Worm (Caenorhabditis elegans) whole organism, late embryonic: ENCODE data around the gene tag-325.
"Not testable (repeated sequence)": the region's sequence is repeated elsewhere in the genome, so short reads cannot be mapped to it uniquely, and the experiment has no call there.

Experiments used
- F13H6.1 ChIP-seq: sonication (generic microtip); optimal IDR thresholded peaks from 2 replicates; lab custom pipeline; 2016; ENCODE audit warnings: missing genetic modification characterization, missing compliant biosample characterization
- T23F11.4 ChIP-seq: fragments of 200-800 bp; sonication (Bioruptor generic); optimal IDR thresholded peaks from 2 replicates; lab custom pipeline; 2018; ENCODE audit warnings: mild to moderate bottlenecking, missing genetic modification characterization, missing compliant biosample characterization
- Y22D7AL.16 ChIP-seq: sonication (generic microtip); optimal IDR thresholded peaks from 2 replicates; lab custom pipeline; 2016; ENCODE audit warnings: missing genetic modification characterization, missing compliant biosample characterization
- ama-1 ChIP-seq: fragments of 150-350 bp; optimal IDR thresholded peaks from 2 replicates; lab custom pipeline; 2014
- ceh-14 ChIP-seq: sonication (generic microtip); optimal IDR thresholded peaks from 2 replicates; lab custom pipeline; 2016; ENCODE audit warnings: missing genotype, missing genetic modification characterization, missing compliant biosample characterization
- ceh-34 ChIP-seq: sonication (generic microtip); optimal IDR thresholded peaks from 2 replicates; lab custom pipeline; 2016; ENCODE audit warnings: mild to moderate bottlenecking, missing genetic modification characterization, missing compliant biosample characterization
- ceh-48 ChIP-seq: sonication (generic microtip); optimal IDR thresholded peaks from 2 replicates; lab custom pipeline; 2016; ENCODE audit warnings: missing genetic modification characterization, inconsistent platforms, missing compliant biosample characterization
- hlh-13 ChIP-seq: fragments of 200-800 bp; sonication (Bioruptor generic); optimal IDR thresholded peaks from 2 replicates; lab custom pipeline; 2018; ENCODE audit warnings: mild to moderate bottlenecking, missing genetic modification characterization, missing compliant biosample characterization
- nfya-1 ChIP-seq: sonication (generic microtip); optimal IDR thresholded peaks from 2 replicates; lab custom pipeline; 2017; ENCODE audit warnings: missing genetic modification characterization, mild to moderate bottlenecking, missing compliant biosample characterization, antibody characterized with exemption, moderate library complexity
- pag-3 ChIP-seq: sonication (generic microtip); optimal IDR thresholded peaks from 2 replicates; lab custom pipeline; 2016; ENCODE audit warnings: missing compliant biosample characterization, missing genetic modification characterization, borderline replicate concordance
- pat-9 ChIP-seq: fragments of 200-800 bp; sonication (Bioruptor generic); optimal IDR thresholded peaks from 2 replicates; lab custom pipeline; 2018; ENCODE audit warnings: mild to moderate bottlenecking, missing genetic modification characterization, moderate library complexity, missing compliant biosample characterization

- TF ChIP-seq ama-1 (lab: Kevin White, UChicago); T23F11.4; pag-3 (tag; lab: Kevin White, UChicago); pat-9 (tag; lab: Kevin White, UChicago); F13H6.1; ceh-14 (tag; lab: Kevin White, UChicago); ceh-34 (tag; lab: Kevin White, UChicago); nfya-1; hlh-13 (GFP tag; lab: Kevin White, UChicago); Y22D7AL.16 (tag; lab: Kevin White, UChicago); ceh-48 (tag; lab: Kevin White, UChicago): not testable (repeated sequence)
Measured at ce11 chrIII:4785131-4785530, 11.5 kb upstream of the tag-325 start, which contains the start of gene enu-3.2.
